Worm (Caenorhabditis elegans): Measurements from ENCODE around the gene ZK218.7.

The ZK218.7 gene

ce11 chrV:17105483-17105882 lies at the start of gene ZK218.7:
Gene ZK218.7 (plus strand): TSS chrV:17105783.
- no peak for TF ChIP-seq unc-62 (GFP tag; optimal IDR thresholded peaks at IDR 0.05)

ce11 chrV:17059987-17060386 lies 45.6 kb upstream of the ZK218.7 start, which contains the start of gene sri-66:
Gene sri-66 (plus strand): TSS chrV:17060287.
- TF ChIP-seq unc-62 (GFP tag; optimal IDR thresholded peaks at IDR 0.05): no peak

- TF ChIP-seq unc-62 (GFP tag; optimal IDR thresholded peaks at IDR 0.05): no peak
Measured at ce11 chrV:17061585-17061984, 44.0 kb upstream of the ZK218.7 start, which contains the start of gene F28B1.9. Gene F28B1.9 (plus strand): TSS chrV:17061885.

ce11 chrV:17064676-17065075 lies 40.9 kb upstream of the ZK218.7 start, which contains the start of gene srh-255:
Gene srh-255 (plus strand): TSS chrV:17064976.
- TF ChIP-seq unc-62 (GFP tag; optimal IDR thresholded peaks at IDR 0.05): no peak

ce11 chrV:17066634-17067033 lies 38.9 kb upstream of the ZK218.7 start:
- TF ChIP-seq unc-62 (GFP tag; optimal IDR thresholded peaks at IDR 0.05): no peak

- TF ChIP-seq unc-62 (GFP tag; optimal IDR thresholded peaks at IDR 0.05): no peak
Measured at ce11 chrV:17068839-17069238, 36.7 kb upstream of the ZK218.7 start, which contains the start of gene T05E12.8. Gene T05E12.8 (plus strand): TSS chrV:17069139.

ce11 chrV:17071578-17071977 lies 34.0 kb upstream of the ZK218.7 start, which contains the start of gene srbc-14:
Gene srbc-14 (minus strand): TSS chrV:17071678.
- no peak for TF ChIP-seq unc-62 (GFP tag; optimal IDR thresholded peaks at IDR 0.05)

ce11 chrV:17075900-17076299 lies 29.7 kb upstream of the ZK218.7 start, which contains the start of gene str-125:
Gene str-125 (minus strand): TSS chrV:17076000.
- no peak for TF ChIP-seq unc-62 (GFP tag; optimal IDR thresholded peaks at IDR 0.05)

- no peak for TF ChIP-seq unc-62 (GFP tag; optimal IDR thresholded peaks at IDR 0.05)
Measured at ce11 chrV:17077889-17078288, 27.7 kb upstream of the ZK218.7 start, which contains the start of gene T05E12.3. Gene T05E12.3 (minus strand): TSS chrV:17077989.

- no peak for TF ChIP-seq unc-62 (GFP tag; optimal IDR thresholded peaks at IDR 0.05)
Measured at ce11 chrV:17079795-17080194, 25.8 kb upstream of the ZK218.7 start, which contains the start of gene srw-20. Gene srw-20 (minus strand): TSS chrV:17079895.

ce11 chrV:17082718-17083117 lies 22.9 kb upstream of the ZK218.7 start, which contains the start of gene T05E12.9:
Gene T05E12.9 (minus strand): TSS chrV:17082818.
- no peak for TF ChIP-seq unc-62 (GFP tag; optimal IDR thresholded peaks at IDR 0.05)

ce11 chrV:17089342-17089741 lies 16.2 kb upstream of the ZK218.7 start, which contains the start of gene T05E12.6:
Gene T05E12.6 (minus strand): TSS chrV:17089442.
- no peak for TF ChIP-seq unc-62 (GFP tag; optimal IDR thresholded peaks at IDR 0.05)

ce11 chrV:17089931-17090429 lies 15.6 kb upstream of the ZK218.7 start, which contains the start of gene srh-237:
Gene srh-237 (plus strand): TSS chrV:17090379.
- no peak for TF ChIP-seq unc-62 (GFP tag; optimal IDR thresholded peaks at IDR 0.05)

ce11 chrV:17092262-17092661 lies 13.3 kb upstream of the ZK218.7 start, which contains the start of gene ZK218.1:
Gene ZK218.1 (plus strand): TSS chrV:17092562.
- TF ChIP-seq unc-62 (GFP tag; optimal IDR thresholded peaks at IDR 0.05): no peak

- no peak for TF ChIP-seq unc-62 (GFP tag; optimal IDR thresholded peaks at IDR 0.05)
Measured at ce11 chrV:17094568-17094967, 11.0 kb upstream of the ZK218.7 start.

- no peak for TF ChIP-seq unc-62 (GFP tag; optimal IDR thresholded peaks at IDR 0.05)
Measured at ce11 chrV:17098669-17099068, 6.9 kb upstream of the ZK218.7 start, which contains the start of the genes ZK218.3 and ZK218.4. Gene ZK218.3 (minus strand): TSS chrV:17098769. Gene ZK218.4 (plus strand): TSS chrV:17098854.

- no peak for TF ChIP-seq unc-62 (GFP tag; optimal IDR thresholded peaks at IDR 0.05)
Measured at ce11 chrV:17100829-17101228, 4.8 kb upstream of the ZK218.7 start, which contains the start of gene ZK218.5. Gene ZK218.5 (plus strand): TSS chrV:17101129.

Measured in whole organism, dauer.